Worm (Caenorhabditis elegans): ENCODE results near the gene oac-39.

- no peak for TF ChIP-seq lsy-12 (tag; optimal IDR thresholded peaks at IDR 0.05)
- TF ChIP-seq R02D3.7 (tag; optimal IDR thresholded peaks at IDR 0.05): no peak
- TF ChIP-seq unc-62 (GFP tag; optimal IDR thresholded peaks at IDR 0.05): no peak
- no peak for TF ChIP-seq pqm-1 (tag; optimal IDR thresholded peaks at IDR 0.05)
- TF ChIP-seq aly-2 (tag; optimal IDR thresholded peaks at IDR 0.05): no peak
- TF ChIP-seq pha-4 (tag; optimal IDR thresholded peaks at IDR 0.05): no peak
- no peak for TF ChIP-seq skn-1 (tag; optimal IDR thresholded peaks at IDR 0.05)
- no peak for TF ChIP-seq unc-39 (tag; optimal IDR thresholded peaks at IDR 0.05)
- no peak for TF ChIP-seq lin-15B (tag; optimal IDR thresholded peaks at IDR 0.05)
- no peak for TF ChIP-seq lin-39 (tag; optimal IDR thresholded peaks at IDR 0.05)
Measured at ce11 chrV:240287-240686, 11.3 kb downstream of the oac-39 start, which contains the start of gene txt-2.

Measured in whole organism, L3 larva.